Worm (Caenorhabditis elegans) whole organism, mixed stage, embryonic: ENCODE results near the gene F11A5.18.

Source experiments
- elt-1 ChIP-seq: sonication (generic microtip); optimal IDR thresholded peaks from 2 replicates; lab custom pipeline; 2017; ENCODE audit warnings: missing genetic modification characterization, mild to moderate bottlenecking, missing compliant biosample characterization, antibody characterized with exemption, moderate library complexity, borderline replicate concordance; ENCODE audit not compliant: insufficient read depth
- nhr-12 ChIP-seq: fragments of 150-350 bp; optimal IDR thresholded peaks from 2 replicates; lab custom pipeline; 2014; ENCODE audit warnings: missing biosample characterization, missing genetic modification characterization
- sptf-1 ChIP-seq: sonication (generic microtip); optimal IDR thresholded peaks from 2 replicates; lab custom pipeline; 2017; ENCODE audit warnings: mild to moderate bottlenecking, missing genetic modification characterization, moderate library complexity, missing compliant biosample characterization
- zip-8 ChIP-seq: fragments of 150-350 bp; optimal IDR thresholded peaks from 2 replicates; lab custom pipeline; 2014; ENCODE audit warnings: missing biosample characterization, missing genetic modification characterization
- ztf-11 ChIP-seq: fragments of 150-350 bp; optimal IDR thresholded peaks from 2 replicates; lab custom pipeline; 2014; ENCODE audit warnings: missing biosample characterization, missing genetic modification characterization

- TF ChIP-seq zip-8 (no peak), sptf-1 (tag; lab: Kevin White, UChicago) (no peak), nhr-12 (tag; lab: Kevin White, UChicago) (no peak), elt-1 (tag; lab: Kevin White, UChicago) (no peak), ztf-11 (tag; lab: Kevin White, UChicago) (no peak)
Observed at ce11 chrV:16218522-16218921, 15.8 kb downstream of the F11A5.18 start, which contains the start of gene F11A5.15.
